Fruit fly (Drosophila melanogaster) S2 (cell line): ENCODE data around the gene mesh.

Source experiments
- CG8478 ChIP-seq: fragments of >200 bp; optimal IDR thresholded peaks from 2 replicates; lab custom pipeline; 2018
- CTCF ChIP-seq, 2 experiments: fragments of >200 bp; optimal IDR thresholded peaks; 2 replicates each; lab custom pipeline; 2018

DNA sequence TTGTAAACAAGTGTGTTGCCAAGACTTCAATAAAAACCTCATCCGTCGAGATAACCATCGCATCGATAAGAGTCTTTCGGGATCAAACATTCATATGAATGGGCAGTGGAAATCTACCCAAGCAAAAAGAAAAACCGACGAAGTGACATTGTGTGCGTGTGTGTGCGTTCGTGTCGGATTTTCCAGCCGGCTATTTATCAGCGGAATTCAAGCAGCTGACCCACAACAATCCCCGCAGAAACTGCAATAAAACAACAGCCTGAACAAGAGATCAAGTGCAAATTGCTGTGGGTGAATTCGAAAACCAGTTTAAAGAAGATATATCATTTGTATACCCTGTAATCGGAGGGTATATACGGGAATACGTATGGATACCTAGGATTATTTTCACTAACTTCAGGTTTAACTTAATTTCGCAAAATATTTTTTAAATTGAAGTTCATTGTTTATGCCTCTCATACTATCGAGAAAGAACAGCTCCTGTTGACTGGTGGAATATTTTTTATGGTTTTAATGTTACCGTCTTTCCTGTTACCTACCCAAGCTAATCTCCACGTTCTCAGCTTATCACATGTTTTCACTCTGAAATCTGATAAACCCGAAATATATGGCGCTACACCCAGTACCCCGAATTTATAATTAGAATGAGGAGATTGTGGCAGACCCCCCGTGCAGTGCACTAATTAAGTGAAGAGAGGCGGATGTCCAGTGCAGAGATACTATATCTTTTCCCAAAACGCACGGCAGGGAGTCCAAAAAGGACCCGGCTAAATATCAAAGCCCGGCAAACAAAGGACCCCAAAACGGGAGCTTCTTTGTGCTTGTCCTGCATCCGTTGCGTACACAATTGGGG is 1.8 kb upstream of the mesh start:
- TF ChIP-seq CTCF (optimal IDR thresholded peaks at IDR 0.05; lab: Kevin White, UChicago) = no peak
- no peak for TF ChIP-seq CG8478
